Worm (Caenorhabditis elegans) whole organism, early embryonic: ENCODE measurements around the gene sfxn-1.4.
A peak's percentile ranks its signal among the peaks of the same experiment; 100 is the strongest.

Experiments
- ama-1 ChIP-seq: fragments of 150-350 bp; optimal IDR thresholded peaks from 2 replicates; lab custom pipeline; 2014
- ceh-36 ChIP-seq: sonication (generic microtip); optimal IDR thresholded peaks from 2 replicates; lab custom pipeline; 2016; ENCODE audit warnings: missing genetic modification characterization, inconsistent platforms, missing compliant biosample characterization
- hnd-1 ChIP-seq: sonication (generic microtip); optimal IDR thresholded peaks from 2 replicates; lab custom pipeline; 2016; ENCODE audit warnings: missing genetic modification characterization, missing compliant biosample characterization
- scrt-1 ChIP-seq: fragments of 200-800 bp; sonication (Bioruptor generic); IDR thresholded peaks from 2 replicates; pipeline ENCODE4 v1.3.6; 2022; ENCODE audit warnings: missing genetic modification characterization, missing compliant biosample characterization
- tbx-11 ChIP-seq: fragments of 200-800 bp; sonication (Bioruptor generic); IDR thresholded peaks from 2 replicates; pipeline ENCODE4 v1.3.6; 2022; ENCODE audit warnings: missing genetic modification characterization, missing compliant biosample characterization
- tbx-37 ChIP-seq: fragments of 200-800 bp; sonication (Bioruptor generic); conservative IDR thresholded peaks from 2 replicates; pipeline ENCODE4 v1.3.6; 2022; ENCODE audit warnings: missing genetic modification reagents, missing genetic modification characterization, missing compliant biosample characterization

- peak; percentile 27; the same call in 1 of the 2 replicates for TF ChIP-seq tbx-37
- no peak for TF ChIP-seq scrt-1 (GFP tag; lab: Robert Waterston, UW)
- no peak for TF ChIP-seq hnd-1
- no peak for TF ChIP-seq ama-1
- peak; percentile 23 for TF ChIP-seq ceh-36 (tag; lab: Kevin White, UChicago)
- TF ChIP-seq tbx-11 (GFP tag; lab: Robert Waterston, UW), result no peak
These were observed 43.8 kb downstream of the sfxn-1.4 start for ce11 chrII:11637189-11637754.
